Fruit fly (Drosophila melanogaster): ENCODE results near the gene CG31643.

dm6 chr2L:6060210-6060609, 22.3 kb downstream of the CG31643 start, which contains the start of gene CG34180:
- TF ChIP-seq Xrp1 (GFP tag; IDR thresholded peaks at IDR 0.05), result no peak
- TF ChIP-seq dpn (GFP tag; optimal IDR thresholded peaks at IDR 0.05), result no peak
- no peak for TF ChIP-seq tna (GFP tag; IDR thresholded peaks at IDR 0.05; ENCODE audit: partially characterized antibody)
- TF ChIP-seq luna (GFP tag; optimal IDR thresholded peaks at IDR 0.05), result no peak
- no peak for TF ChIP-seq Jarid2 (GFP tag; optimal IDR thresholded peaks at IDR 0.05)
- no peak for TF ChIP-seq gsb-n (tag; optimal IDR thresholded peaks at IDR 0.05)
- no peak for TF ChIP-seq bsh (GFP tag; optimal IDR thresholded peaks at IDR 0.05)
- no peak for TF ChIP-seq Adf1 (GFP tag; IDR thresholded peaks at IDR 0.05)
- no peak for TF ChIP-seq Optix (GFP tag; IDR thresholded peaks at IDR 0.05)
- no peak for TF ChIP-seq CG6683 (GFP tag; optimal IDR thresholded peaks at IDR 0.05)
- no peak for TF ChIP-seq bab2 (GFP tag; optimal IDR thresholded peaks at IDR 0.05)

All from whole organism, embryonic.